Worm (Caenorhabditis elegans): ENCODE data around the gene T23F6.3.

ce11 chrIV:12741438-12741837 is 16.9 kb upstream of the T23F6.3 start, which contains the start of gene T23F6.5:
- TF ChIP-seq unc-39 (tag; optimal IDR thresholded peaks at IDR 0.05) (no peak), lin-15B (tag; optimal IDR thresholded peaks at IDR 0.05) (no peak), nhr-12 (tag; optimal IDR thresholded peaks at IDR 0.05) (no peak), pqm-1 (tag; optimal IDR thresholded peaks at IDR 0.05) (no peak), elt-2 (tag; optimal IDR thresholded peaks at IDR 0.05) (no peak), ama-1 (optimal IDR thresholded peaks at IDR 0.05) (no peak)

Measured in whole organism, L3 larva.